Fruit fly (Drosophila melanogaster): ENCODE measurements around the gene Bruce.

Bruce gene

DNA sequence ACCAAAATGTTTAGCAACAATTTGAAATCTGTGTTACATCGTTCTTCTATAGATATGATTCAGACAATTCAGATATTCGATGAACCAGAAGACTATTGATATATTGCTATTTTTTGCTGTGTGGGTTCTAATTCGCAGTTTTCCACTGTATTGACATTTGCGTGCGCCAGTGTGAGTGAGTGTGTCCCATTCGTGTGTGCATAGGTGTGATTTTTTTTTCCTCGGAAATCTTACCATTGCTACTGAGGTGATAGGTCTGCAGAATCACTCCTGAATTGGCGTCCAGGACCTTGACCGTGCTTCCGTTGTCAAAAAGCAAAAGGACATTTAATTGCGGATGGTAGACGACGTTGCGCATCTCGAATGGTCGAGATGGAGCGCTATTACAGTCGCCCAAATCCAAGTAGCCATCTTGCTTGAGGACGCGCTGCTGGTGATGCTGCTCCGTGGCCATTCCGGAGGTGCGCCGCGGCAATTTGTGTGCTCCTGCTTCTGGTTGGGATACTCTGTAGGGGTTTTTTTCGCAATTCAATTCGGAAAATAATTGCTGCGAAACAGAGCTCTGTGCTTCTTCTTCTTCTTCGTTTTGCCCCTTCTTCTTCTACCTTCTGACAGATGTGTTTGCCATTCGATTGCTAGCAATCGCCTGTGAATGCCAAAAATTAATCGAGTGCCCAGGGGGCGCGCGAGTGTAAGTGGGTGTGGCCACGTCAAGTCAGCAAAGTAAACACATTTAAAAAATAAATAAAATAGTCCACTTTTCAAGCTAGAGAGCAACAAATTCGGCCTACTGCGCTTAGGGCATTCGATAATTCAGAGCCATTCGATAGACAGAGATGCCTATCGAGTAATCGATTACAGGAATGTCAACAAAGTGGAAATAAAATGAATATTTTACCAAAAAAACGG is at the start of gene Bruce, which contains the start of gene CG12818:
Gene Bruce (minus strand): TSS at position 620 of the 909 bp plus-strand sequence.
Gene CG12818 (plus strand): TSS at position 848 of the 909 bp plus-strand sequence.
- TF ChIP-seq CG17801 (GFP tag; optimal IDR thresholded peaks at IDR 0.05; ENCODE audit: partially characterized antibody): peak; percentile 35

DNA sequence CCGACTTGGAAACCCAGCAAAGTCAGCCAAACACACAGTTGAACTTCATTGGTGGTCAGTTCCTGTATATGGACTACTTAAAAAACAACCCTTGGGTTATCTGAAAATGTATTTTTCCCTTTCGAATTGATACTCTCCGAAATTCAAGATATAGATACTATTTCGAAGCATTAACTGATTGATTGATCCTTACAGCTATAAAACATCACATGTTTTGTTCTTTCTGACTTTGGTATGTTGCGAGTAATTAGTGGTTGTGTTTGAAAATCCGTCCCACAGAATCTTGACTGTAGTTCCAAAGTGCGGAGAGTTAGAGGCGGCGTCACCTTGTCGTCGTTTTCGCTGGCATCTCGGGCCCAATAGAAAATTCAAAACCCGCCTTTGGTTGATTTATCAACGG is 48.9 kb upstream of the Bruce start:
- TF ChIP-seq CG17801 (GFP tag; optimal IDR thresholded peaks at IDR 0.05; ENCODE audit: partially characterized antibody): no peak

DNA sequence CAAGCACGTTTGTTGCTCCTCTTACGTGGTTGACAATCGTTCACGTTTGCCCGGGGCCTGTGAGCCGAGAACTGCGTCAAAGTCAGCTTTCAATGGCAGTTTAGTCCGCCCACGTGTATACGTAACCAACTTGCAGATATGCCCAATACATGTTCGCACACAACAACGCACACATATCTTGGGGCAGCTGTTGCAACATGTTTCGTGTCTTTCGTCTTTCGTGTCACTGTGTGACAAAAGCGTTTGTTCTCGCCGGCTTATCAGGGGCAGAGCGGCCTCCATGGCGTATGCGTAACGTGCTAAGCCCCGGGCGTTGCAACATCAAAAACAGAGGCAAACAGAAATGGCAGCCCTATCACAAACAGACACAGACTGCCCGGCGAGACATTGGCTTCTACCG is 48.3 kb upstream of the Bruce start:
- TF ChIP-seq CG17801 (GFP tag; optimal IDR thresholded peaks at IDR 0.05; ENCODE audit: partially characterized antibody): no peak

DNA sequence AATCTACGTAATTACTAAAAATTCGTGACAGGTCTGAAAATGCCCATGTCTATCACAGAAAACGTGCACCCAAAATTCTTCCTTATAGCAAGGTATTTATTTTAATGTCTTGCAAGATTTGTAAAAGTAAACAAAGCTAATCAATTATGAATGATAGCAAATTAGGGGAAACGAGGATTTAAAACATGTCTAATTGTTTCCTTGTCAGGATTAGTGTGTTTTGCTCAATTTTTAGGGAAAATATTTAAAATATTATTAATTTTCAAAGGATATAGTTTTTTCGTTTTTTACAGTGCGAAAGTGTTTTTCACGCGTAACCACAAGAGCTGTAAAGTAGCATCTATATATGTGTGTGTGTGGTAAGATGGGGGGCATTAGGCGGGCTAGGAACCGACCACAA is 47.8 kb upstream of the Bruce start:
- TF ChIP-seq CG17801 (GFP tag; optimal IDR thresholded peaks at IDR 0.05; ENCODE audit: partially characterized antibody): no peak

DNA sequence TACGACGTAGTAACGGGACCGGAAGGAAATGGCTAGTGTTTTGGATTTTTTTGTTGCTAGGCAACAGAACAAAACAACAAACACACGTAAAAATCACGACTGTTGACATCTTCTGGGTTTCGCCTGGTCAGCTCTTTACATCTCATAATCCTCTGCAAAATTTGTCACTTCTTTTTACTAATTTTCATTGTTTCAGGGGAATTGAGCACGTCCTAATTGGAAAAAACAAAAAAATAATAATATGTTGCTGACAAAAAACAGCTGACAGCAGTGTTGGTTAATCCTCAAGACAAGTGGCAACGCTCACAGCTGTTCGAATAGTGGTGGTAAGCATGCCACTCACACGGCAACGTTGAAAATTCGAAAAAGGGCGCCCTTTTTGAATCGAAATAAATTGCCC is 46.7 kb upstream of the Bruce start, which contains the start of gene Rfx:
Gene Rfx (minus strand): TSS at position 220 of the 400 bp plus-strand sequence.
- peak; percentile 74 for TF ChIP-seq CG17801 (GFP tag; optimal IDR thresholded peaks at IDR 0.05; ENCODE audit: partially characterized antibody)

DNA sequence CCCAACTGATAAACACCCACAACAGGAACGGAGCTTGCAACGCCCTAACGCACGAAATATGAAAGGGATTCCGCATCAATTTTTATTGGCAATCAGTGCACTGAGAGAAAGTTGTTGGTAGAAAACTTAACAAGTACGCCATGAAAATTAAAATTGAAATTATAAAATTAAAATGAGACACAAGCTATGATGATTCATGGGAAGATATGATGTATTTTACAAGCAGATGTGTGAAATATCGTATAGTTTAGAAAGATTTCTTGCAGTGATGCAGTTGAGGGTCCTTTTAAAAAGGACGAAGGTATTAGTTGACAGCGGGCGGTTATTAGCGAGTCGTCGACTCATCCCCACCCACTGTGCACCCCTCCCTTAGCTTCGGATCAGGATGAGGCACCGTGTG is 39.3 kb upstream of the Bruce start:
- no peak for TF ChIP-seq CG17801 (GFP tag; optimal IDR thresholded peaks at IDR 0.05; ENCODE audit: partially characterized antibody)

DNA sequence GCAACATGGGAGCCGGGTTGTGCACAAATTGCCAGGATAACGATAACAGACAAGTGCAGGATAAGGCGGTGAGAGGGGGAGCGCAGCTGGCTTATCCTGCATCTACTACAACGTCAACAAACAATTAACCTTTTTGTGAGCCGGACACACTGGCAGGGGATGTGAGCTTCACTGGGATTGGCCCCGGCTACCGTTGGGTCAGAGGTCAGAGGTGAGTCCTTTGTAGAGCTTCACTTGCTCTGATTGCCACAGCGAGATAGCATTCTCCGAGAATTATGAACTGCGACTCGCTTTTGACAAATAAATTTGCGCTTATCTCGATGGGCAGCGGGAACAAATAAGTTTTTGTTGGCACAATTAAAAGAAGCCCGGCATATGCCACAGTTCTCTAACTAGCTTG is 38.6 kb upstream of the Bruce start:
- TF ChIP-seq CG17801 (GFP tag; optimal IDR thresholded peaks at IDR 0.05; ENCODE audit: partially characterized antibody): no peak

DNA sequence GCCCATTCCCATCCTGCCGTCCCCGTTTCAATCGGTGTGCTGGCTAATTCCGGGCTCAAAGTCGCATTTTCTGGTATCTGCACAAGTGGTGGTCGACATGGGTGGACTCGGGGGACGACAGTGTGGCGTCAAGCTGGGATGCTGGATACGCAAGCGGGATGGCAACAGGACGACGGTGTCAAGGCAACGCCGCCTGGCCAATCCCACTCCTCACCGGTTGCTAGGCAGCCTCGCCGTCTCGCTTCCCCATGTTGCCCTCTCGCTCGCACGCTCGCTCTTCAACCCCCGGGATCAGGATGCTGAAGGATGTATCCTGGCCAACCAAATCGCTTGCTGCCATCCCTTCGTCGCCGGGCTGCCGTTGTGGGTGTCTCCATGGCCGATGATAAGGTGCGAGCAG is 37.1 kb upstream of the Bruce start:
- no peak for TF ChIP-seq CG17801 (GFP tag; optimal IDR thresholded peaks at IDR 0.05; ENCODE audit: partially characterized antibody)

DNA sequence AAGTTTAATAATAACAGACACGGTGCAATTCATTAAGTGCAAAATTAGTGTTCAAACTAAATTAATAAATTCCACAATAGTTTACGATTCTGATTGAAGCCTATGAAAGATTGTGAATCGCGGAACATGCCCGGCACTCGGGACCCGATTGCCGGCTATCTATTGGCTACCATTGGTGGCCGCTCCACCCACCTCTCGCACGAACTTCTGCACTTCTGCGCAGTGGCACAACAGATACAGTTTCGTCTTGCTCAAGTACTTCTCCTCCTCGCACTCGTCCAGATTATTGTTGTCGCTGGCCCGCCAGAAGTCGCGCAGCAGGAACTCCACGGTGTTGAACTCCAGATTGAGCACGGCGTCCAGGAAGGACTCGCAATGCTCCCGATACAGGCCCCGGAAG is 33.1 kb upstream of the Bruce start:
- TF ChIP-seq CG17801 (GFP tag; optimal IDR thresholded peaks at IDR 0.05; ENCODE audit: partially characterized antibody): no peak

DNA sequence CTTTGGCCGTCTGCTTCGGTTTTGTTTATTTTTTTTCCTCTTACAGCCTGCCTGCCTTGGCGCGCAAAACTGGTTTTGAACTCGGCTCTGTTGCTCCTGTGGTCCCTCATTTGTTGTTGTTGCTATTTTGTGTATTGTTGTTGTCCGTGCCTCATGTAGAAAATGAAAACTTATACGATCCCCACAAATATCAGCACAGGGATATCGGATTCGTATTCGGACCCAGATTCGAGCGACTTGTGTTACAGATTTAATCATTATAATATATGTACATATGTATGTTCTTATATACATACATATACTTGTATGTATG is 26.2 kb upstream of the Bruce start:
- TF ChIP-seq CG17801 (GFP tag; optimal IDR thresholded peaks at IDR 0.05; ENCODE audit: partially characterized antibody): no peak

DNA sequence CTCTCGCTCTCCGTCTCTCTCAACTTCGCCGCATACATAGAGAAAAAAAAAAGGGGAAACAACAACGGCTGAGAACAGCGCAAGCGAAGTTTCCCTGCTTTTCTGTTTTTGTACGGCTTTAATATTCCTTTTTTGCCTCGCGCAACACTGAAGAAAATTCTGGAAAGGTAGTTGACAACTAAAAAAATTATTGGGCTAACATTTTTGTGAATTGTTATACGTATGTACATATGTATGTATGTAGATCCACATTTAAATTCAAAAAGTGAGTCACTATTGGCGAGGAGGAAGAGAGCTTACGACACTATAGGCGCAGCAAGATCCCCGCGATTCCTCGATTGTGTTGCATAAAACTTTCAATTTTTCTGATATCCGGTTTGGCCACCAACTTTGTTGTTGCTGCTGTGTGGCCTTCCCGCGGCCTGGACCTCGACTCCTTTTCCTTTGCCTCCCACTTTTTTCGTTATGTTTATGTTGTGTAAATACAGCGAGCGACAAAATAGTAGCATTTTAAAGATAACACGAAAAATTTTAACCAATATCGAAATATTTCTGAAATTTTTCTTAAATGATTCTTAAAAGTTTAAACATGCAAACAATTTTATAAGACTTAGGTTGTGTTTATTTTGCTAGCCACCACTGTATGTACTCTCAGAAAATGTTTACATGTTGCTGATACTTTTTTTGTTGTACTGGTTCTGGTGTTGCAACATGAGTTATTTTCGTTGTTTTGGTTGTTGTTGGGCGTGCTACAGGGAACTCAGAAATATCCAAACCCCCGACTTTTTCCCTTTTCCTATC is 25.6 kb upstream of the Bruce start:
- TF ChIP-seq CG17801 (GFP tag; optimal IDR thresholded peaks at IDR 0.05; ENCODE audit: partially characterized antibody): no peak

DNA sequence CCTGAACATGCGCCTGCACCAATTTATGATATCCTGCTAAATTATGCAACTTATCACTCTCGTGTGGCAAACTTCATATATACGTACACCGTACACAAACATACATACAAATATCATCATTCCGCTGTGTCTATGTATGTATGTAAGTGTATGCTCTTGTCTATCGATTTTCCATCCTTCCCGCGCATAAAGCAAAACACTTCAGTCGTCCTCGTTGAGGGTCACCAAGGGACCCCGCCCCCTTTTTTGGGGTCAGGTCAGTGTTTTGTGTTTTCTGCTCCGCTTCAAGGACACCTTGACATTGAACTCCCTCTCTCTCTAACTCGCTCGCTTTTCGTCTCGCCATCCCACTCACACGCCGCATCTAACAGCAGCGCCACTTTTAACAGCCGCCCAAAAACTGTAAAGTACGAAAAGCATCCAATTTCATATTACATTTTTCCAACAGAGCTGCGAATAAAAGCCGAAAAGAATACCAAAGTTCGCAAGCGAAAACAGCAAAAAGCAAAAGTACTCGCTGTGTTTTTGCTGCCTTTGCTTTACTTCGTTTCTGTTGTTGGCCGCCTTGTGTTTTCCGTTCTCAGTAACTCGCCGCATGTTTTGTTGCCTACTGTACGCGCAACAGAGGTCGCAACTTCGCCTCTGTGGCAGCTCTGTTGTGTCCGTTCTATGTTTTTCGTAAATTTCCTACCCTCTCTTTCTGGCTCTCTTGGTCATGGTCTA is 24.8 kb upstream of the Bruce start:
- TF ChIP-seq CG17801 (GFP tag; optimal IDR thresholded peaks at IDR 0.05; ENCODE audit: partially characterized antibody): no peak

DNA sequence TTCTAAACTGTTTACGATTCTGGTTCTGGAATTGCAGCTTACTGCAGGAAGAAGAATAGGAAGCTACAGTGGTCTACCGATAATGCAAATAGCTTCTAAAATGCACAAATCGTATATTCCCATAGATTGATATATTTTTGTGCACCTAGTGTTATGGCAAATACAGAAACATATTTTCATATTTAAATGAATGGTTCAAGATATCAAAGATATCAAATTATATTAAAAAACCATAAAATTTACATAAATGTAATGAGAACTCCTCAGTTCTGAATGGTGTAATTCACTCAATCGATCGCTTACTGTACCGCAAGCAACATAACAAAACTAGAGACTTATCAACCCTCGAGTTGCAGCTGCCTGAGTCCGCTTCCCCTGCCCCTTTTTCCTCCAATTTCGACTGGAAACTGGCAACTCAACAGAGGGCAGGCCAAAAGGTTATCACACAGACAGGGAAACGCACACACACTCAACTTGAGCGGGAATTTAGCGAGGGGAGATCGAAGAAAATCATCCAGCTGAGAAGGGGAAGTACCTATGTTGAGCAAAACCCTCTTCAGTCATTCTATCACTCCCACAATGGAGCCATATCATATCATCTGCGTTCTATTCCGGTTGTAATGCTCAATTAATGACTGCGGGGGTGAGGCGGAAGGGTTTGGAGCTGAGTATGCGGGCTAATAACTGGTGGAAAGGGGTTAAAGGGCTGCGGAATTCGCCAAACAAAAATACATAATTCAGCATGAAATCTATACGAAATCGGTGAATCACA is 23.0 kb upstream of the Bruce start:
- no peak for TF ChIP-seq CG17801 (GFP tag; optimal IDR thresholded peaks at IDR 0.05; ENCODE audit: partially characterized antibody)

DNA sequence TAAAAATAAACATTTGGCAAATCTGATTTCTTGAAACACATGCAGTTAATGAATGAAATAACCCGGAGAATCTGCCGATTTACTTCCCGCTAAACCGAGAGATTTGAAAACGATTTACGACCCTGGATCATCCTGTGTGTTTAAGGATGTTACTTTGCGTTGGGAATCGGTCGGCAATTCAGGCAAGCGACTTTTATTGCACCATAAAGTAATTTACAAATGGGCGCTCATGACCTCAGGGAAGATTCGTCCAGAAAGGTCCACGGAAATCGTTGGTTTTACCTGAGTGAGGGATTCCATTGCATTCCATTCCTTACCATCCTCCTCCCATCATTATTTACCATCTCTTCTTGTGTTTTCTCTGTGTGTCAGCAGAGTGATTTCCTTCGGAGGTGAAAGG is 21.7 kb upstream of the Bruce start:
- TF ChIP-seq CG17801 (GFP tag; optimal IDR thresholded peaks at IDR 0.05; ENCODE audit: partially characterized antibody): no peak
